Worm (Caenorhabditis elegans): ENCODE data around the gene srbc-78.

- TF ChIP-seq elt-1 (tag; optimal IDR thresholded peaks at IDR 0.05) (no peak), unc-39 (tag; optimal IDR thresholded peaks at IDR 0.05) (no peak), nhr-237 (tag; optimal IDR thresholded peaks at IDR 0.05) (no peak), ama-1 (optimal IDR thresholded peaks at IDR 0.05) (no peak), lin-11 (tag; optimal IDR thresholded peaks at IDR 0.05) (no peak), nhr-12 (tag; optimal IDR thresholded peaks at IDR 0.05) (no peak), ztf-11 (tag; optimal IDR thresholded peaks at IDR 0.05) (no peak), mdl-1 (tag; optimal IDR thresholded peaks at IDR 0.05) (no peak), skn-1 (tag; optimal IDR thresholded peaks at IDR 0.05) (no peak), nhr-77 (tag; optimal IDR thresholded peaks at IDR 0.05) (no peak), unc-62 (GFP tag; optimal IDR thresholded peaks at IDR 0.05) (no peak)
These were observed 8.5 kb upstream of the srbc-78 start for ce11 chrV:20497537-20497936.

All from whole organism, L2 larva.